Fruit fly (Drosophila melanogaster): Measurements from ENCODE around the gene INPP5E.

Gene INPP5E

dm6 chr3L:12277054-12277879, at the start of gene INPP5E, which contains the start of gene Sms:
Gene INPP5E, plus strand, starts transcription at chr3L:12277655.
Gene Sms, minus strand, starts transcription at chr3L:12277251.
- TF ChIP-seq psq (optimal IDR thresholded peaks at IDR 0.05): no peak

DNA sequence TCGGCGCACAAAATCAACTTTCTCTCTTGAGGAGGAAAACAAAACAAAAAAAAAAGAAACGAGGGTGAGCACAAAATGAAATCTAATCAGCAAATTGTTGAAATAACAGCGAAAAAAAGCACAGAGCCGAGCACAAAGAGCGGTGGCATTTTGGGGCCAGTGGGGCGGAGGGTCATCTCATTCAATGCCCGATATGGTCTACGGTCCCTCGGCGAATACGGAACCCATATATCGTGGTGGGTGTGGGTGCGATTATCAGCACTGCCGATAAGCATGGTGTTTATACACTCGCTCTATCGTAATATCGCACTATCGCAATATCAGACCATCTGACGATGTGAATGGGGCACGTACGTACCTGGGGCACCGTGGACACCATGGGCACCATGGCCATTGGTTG, 18.8 kb upstream of the INPP5E start:
- TF ChIP-seq usp (GFP tag; optimal IDR thresholded peaks at IDR 0.05) (no peak), EcR (GFP tag; optimal IDR thresholded peaks at IDR 0.05) (no peak), Dll (optimal IDR thresholded peaks at IDR 0.05) (no peak), pan (optimal IDR thresholded peaks at IDR 0.05) (no peak), CG8478 (optimal IDR thresholded peaks at IDR 0.05) (no peak), psq (optimal IDR thresholded peaks at IDR 0.05) (no peak)

- TF ChIP-seq usp (GFP tag; optimal IDR thresholded peaks at IDR 0.05) (no peak), pan (optimal IDR thresholded peaks at IDR 0.05) (no peak), psq (optimal IDR thresholded peaks at IDR 0.05) (no peak), EcR (GFP tag; optimal IDR thresholded peaks at IDR 0.05) (no peak), CG8478 (optimal IDR thresholded peaks at IDR 0.05) (no peak), Dll (optimal IDR thresholded peaks at IDR 0.05) (no peak)
Observed at dm6 chr3L:12265526-12266342, 11.7 kb upstream of the INPP5E start.

DNA sequence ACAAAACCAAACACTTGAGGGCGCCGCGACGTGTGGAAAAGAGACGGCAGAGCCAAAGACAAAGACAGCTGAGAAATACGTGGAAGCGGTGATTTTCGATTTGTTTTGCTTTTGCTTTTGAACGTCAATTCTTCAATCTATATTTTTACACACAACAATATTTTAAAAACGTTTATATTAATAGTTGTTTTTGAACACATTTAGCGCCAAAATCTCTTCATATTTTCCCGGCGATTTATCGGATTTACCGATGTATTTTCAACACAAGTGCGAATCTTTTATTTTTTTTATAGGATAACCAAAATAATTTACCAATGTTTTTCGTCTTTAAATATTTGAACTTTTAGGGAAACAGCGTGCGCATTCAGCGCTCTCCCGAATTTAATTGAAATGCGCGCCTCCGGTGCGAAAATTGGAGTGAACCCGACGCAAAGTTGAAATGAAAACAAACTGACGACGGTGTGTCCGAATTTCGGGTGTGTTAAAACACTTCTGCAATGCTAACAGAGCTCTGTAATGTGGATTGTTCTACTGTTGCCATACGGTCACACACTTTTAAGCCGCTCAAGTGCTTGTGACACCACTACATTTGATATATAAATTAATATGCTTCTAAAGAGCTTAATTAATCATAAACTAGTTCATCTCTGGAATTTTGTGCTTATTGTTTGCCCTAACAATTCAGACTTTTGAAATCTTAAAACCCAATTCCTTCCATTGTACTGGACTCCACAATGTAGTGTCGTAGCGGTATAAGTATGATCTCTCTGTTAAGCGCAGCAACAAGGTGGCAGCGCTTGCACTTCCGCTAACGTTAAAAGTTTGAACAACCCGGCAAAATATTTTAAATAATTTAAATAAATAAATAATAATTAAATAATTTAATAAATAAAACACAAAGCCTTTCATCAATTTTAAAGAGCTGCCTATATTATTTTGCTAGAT, 10.8 kb upstream of the INPP5E start, which contains the start of gene app:
Gene app (minus strand): TSS at position 499 of the 945 bp plus-strand sequence.
- TF ChIP-seq EcR (GFP tag; optimal IDR thresholded peaks at IDR 0.05) (no peak), psq (optimal IDR thresholded peaks at IDR 0.05) (no peak), CG8478 (optimal IDR thresholded peaks at IDR 0.05) (no peak), usp (GFP tag; optimal IDR thresholded peaks at IDR 0.05) (no peak), Dll (optimal IDR thresholded peaks at IDR 0.05) (no peak), pan (optimal IDR thresholded peaks at IDR 0.05) (no peak)

DNA sequence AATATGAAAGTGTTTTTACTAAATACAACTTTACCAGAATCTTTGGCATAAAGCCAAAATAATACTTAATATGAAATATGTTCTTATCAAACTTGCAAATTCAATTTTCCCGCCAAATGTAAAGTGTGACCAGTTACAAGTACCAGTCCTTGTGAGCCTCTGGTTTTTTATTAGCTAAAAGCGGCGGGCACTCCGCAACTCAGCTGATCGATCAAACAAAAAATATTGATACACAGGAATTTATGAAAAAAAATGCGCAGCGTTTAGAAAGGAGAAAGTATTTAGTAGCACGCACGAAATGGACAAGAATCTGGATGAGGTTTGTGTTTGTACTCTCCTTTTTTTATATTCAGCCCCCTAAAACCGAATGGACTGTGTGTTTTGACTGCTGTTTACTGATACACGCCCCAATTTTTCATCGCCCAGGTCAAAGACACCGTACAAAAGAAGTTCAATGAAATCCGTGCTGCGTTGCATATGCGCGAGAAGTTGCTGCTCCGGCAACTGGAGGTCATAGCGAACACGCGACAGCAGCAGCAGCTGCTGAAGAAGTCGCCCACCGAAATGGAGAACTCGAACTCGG, 10.0 kb upstream of the INPP5E start, which contains the start of gene CG32100:
Gene CG32100 (plus strand): TSS at position 197 of the 583 bp plus-strand sequence.
- TF ChIP-seq CG8478 (optimal IDR thresholded peaks at IDR 0.05) (no peak), usp (GFP tag; optimal IDR thresholded peaks at IDR 0.05) (no peak), pan (optimal IDR thresholded peaks at IDR 0.05) (no peak), EcR (GFP tag; optimal IDR thresholded peaks at IDR 0.05) (no peak), psq (optimal IDR thresholded peaks at IDR 0.05) (no peak)

dm6 chr3L:12269867-12270266, 7.6 kb upstream of the INPP5E start:
- TF ChIP-seq EcR (GFP tag; optimal IDR thresholded peaks at IDR 0.05) (no peak), CG8478 (optimal IDR thresholded peaks at IDR 0.05) (no peak), psq (optimal IDR thresholded peaks at IDR 0.05) (no peak), Dll (optimal IDR thresholded peaks at IDR 0.05) (no peak), usp (GFP tag; optimal IDR thresholded peaks at IDR 0.05) (no peak), pan (optimal IDR thresholded peaks at IDR 0.05) (no peak)

DNA sequence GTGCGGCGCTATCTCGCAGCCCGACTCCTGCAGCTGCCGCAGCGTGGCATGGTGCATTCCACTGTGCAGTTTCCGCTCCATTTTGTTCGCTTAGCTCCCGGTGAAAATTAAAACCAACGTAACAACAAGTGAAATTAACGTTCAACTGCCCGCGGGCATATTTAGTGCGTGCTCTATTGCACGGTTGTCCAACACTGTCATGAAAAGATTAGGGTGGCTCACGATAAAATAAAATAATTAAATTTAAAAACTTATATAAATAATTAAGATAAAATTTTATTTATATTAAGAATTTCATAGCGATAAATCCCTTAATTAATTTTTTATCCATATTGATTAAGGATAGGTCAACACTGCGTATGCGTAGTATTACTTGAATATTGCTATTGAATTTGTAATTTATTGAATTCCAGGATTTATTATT, 6.2 kb upstream of the INPP5E start, which contains the start of gene Pbgs:
Gene Pbgs (minus strand): TSS at position 151 of the 424 bp plus-strand sequence.
- TF ChIP-seq usp (GFP tag; optimal IDR thresholded peaks at IDR 0.05) (no peak), pan (optimal IDR thresholded peaks at IDR 0.05) (no peak), CG8478 (optimal IDR thresholded peaks at IDR 0.05) (no peak)

- TF ChIP-seq pan (optimal IDR thresholded peaks at IDR 0.05): no peak
- no peak for TF ChIP-seq EcR (GFP tag; optimal IDR thresholded peaks at IDR 0.05)
- TF ChIP-seq psq (optimal IDR thresholded peaks at IDR 0.05): no peak
Observed at dm6 chr3L:12275572-12276042, 1.8 kb upstream of the INPP5E start.

- TF ChIP-seq Dll (optimal IDR thresholded peaks at IDR 0.05) (no peak), usp (GFP tag; optimal IDR thresholded peaks at IDR 0.05) (no peak), pan (optimal IDR thresholded peaks at IDR 0.05) (no peak), psq (optimal IDR thresholded peaks at IDR 0.05) (no peak), CG8478 (optimal IDR thresholded peaks at IDR 0.05) (no peak), EcR (GFP tag; optimal IDR thresholded peaks at IDR 0.05) (no peak)
Observed at dm6 chr3L:12276495-12276894, 960 bp upstream of the INPP5E start.

- TF ChIP-seq pan (optimal IDR thresholded peaks at IDR 0.05) (no peak), usp (GFP tag; optimal IDR thresholded peaks at IDR 0.05) (no peak), Dll (optimal IDR thresholded peaks at IDR 0.05) (no peak), EcR (GFP tag; optimal IDR thresholded peaks at IDR 0.05) (no peak), psq (optimal IDR thresholded peaks at IDR 0.05) (no peak), CG8478 (optimal IDR thresholded peaks at IDR 0.05) (no peak)
Observed at dm6 chr3L:12277880-12278287, 429 bp downstream of the INPP5E start.

DNA sequence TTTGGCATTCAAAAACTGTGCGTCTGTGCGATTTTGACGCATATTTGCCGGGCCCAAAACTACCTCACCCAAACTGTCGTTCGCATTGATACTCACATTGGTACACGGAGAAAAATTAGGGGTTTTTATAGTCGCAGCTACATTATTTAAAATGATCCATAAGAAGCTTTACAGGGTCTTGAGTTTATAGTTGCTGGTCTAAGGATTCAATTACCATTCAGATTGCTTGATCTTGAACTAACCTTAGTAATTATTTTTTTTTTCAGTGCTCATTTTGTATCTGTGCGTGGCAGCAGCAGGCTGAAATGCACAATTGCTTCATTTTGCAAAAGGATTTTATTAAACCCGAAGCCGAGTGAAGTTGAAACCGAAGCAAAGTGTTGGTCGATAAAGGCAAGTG, 9.9 kb downstream of the INPP5E start:
- TF ChIP-seq CG8478 (optimal IDR thresholded peaks at IDR 0.05): no peak
- no peak for TF ChIP-seq usp (GFP tag; optimal IDR thresholded peaks at IDR 0.05)
- TF ChIP-seq EcR (GFP tag; optimal IDR thresholded peaks at IDR 0.05): no peak
- no peak for TF ChIP-seq Dll (optimal IDR thresholded peaks at IDR 0.05)
- TF ChIP-seq psq (optimal IDR thresholded peaks at IDR 0.05): no peak
